Worm (Caenorhabditis elegans) whole organism, young adult: Measurements from ENCODE around the gene ldb-1.

Experiments used
- B0019.2 ChIP-seq: fragments of 200-800 bp; sonication (Bioruptor generic); conservative IDR thresholded peaks from 2 replicates; pipeline ENCODE4 v1.3.6; 2022; ENCODE audit warnings: missing genetic modification reagents, missing genetic modification characterization, missing compliant biosample characterization
- B0035.1 ChIP-seq: sonication (generic microtip); optimal IDR thresholded peaks from 2 replicates; lab custom pipeline; 2016; ENCODE audit warnings: missing genetic modification characterization, mild to moderate bottlenecking, missing compliant biosample characterization, missing genotype, missing genetic modification reagents
- B0336.3 ChIP-seq: fragments of 200-800 bp; sonication (Bioruptor generic); IDR thresholded peaks from 2 replicates; pipeline ENCODE4 v1.3.6; 2022; ENCODE audit warnings: missing genetic modification characterization, missing compliant biosample characterization
- C06A6.2 ChIP-seq: fragments of 200-800 bp; sonication (Bioruptor generic); conservative IDR thresholded peaks from 2 replicates; pipeline ENCODE4 v1.3.6; 2022; ENCODE audit warnings: missing genetic modification characterization, missing compliant biosample characterization
- C17E4.6 ChIP-seq: fragments of 200-800 bp; sonication (Bioruptor generic); IDR thresholded peaks from 2 replicates; pipeline ENCODE4 v1.3.6; 2022; ENCODE audit warnings: missing genetic modification reagents, missing genetic modification characterization, missing compliant biosample characterization
- F10E7.11 ChIP-seq: sonication (generic microtip); optimal IDR thresholded peaks from 2 replicates; lab custom pipeline; 2017; ENCODE audit warnings: mild to moderate bottlenecking, missing genetic modification characterization, moderate library complexity, missing compliant biosample characterization
- F23B12.7 ChIP-seq: sonication (generic microtip); optimal IDR thresholded peaks from 2 replicates; lab custom pipeline; 2017; ENCODE audit warnings: missing genetic modification characterization, mild to moderate bottlenecking, missing compliant biosample characterization, antibody characterized with exemption, moderate library complexity; ENCODE audit not compliant: insufficient read depth
- F33H1.4 ChIP-seq: fragments of 200-800 bp; sonication (Bioruptor generic); IDR thresholded peaks from 2 replicates; pipeline ENCODE4 v1.3.6; 2022; ENCODE audit warnings: missing genetic modification reagents, missing genetic modification characterization, missing compliant biosample characterization
- F37B4.10 ChIP-seq: fragments of 200-800 bp; sonication (Bioruptor generic); IDR thresholded peaks from 2 replicates; pipeline ENCODE4 v1.3.6; 2022; ENCODE audit warnings: missing genetic modification characterization, missing compliant biosample characterization
- F39B2.1 ChIP-seq: fragments of 200-800 bp; sonication (Bioruptor generic); IDR thresholded peaks from 2 replicates; pipeline ENCODE4 v1.3.6; 2022; ENCODE audit warnings: missing genetic modification reagents, missing genetic modification characterization, missing compliant biosample characterization
- F55B11.4 ChIP-seq: sonication (generic microtip); optimal IDR thresholded peaks from 2 replicates; lab custom pipeline; 2016; ENCODE audit warnings: missing compliant biosample characterization, missing genetic modification characterization, borderline replicate concordance; ENCODE audit not compliant: insufficient read depth
- F57C9.4 ChIP-seq: sonication (generic microtip); optimal IDR thresholded peaks from 2 replicates; lab custom pipeline; 2017; ENCODE audit warnings: mild to moderate bottlenecking, missing genetic modification characterization, missing compliant biosample characterization
- K11D2.4 ChIP-seq: fragments of 200-800 bp; sonication (Bioruptor generic); IDR thresholded peaks from 2 replicates; pipeline ENCODE4 v1.3.6; 2022; ENCODE audit warnings: missing genetic modification reagents, missing genetic modification characterization, missing compliant biosample characterization
- Y53F4B.3 ChIP-seq: fragments of 200-800 bp; sonication (Bioruptor generic); IDR thresholded peaks from 2 replicates; pipeline ENCODE4 v1.3.6; 2022; ENCODE audit warnings: missing genetic modification reagents, missing genetic modification characterization, missing compliant biosample characterization
- Y53G8AR.9 ChIP-seq: fragments of 200-800 bp; sonication (Bioruptor generic); conservative IDR thresholded peaks from 2 replicates; pipeline ENCODE4 v1.3.6; 2022; ENCODE audit warnings: missing genetic modification reagents, missing genetic modification characterization, missing compliant biosample characterization
- Y56A3A.18 ChIP-seq: fragments of 200-800 bp; sonication (Bioruptor generic); IDR thresholded peaks from 2 replicates; pipeline ENCODE4 v1.3.6; 2022; ENCODE audit warnings: missing genetic modification reagents, missing genetic modification characterization, missing compliant biosample characterization
- Y79H2A.3 ChIP-seq: fragments of 200-800 bp; sonication (Bioruptor generic); conservative IDR thresholded peaks from 2 replicates; pipeline ENCODE4 v1.3.6; 2022; ENCODE audit warnings: missing genetic modification reagents, missing genetic modification characterization, missing compliant biosample characterization
- attf-5 ChIP-seq: fragments of 200-800 bp; sonication (Bioruptor generic); optimal IDR thresholded peaks from 2 replicates; lab custom pipeline; 2018; ENCODE audit warnings: mild to moderate bottlenecking, missing genetic modification characterization, missing compliant biosample characterization
- attf-6 ChIP-seq: fragments of 200-800 bp; sonication (Bioruptor generic); IDR thresholded peaks from 2 replicates; pipeline ENCODE4 v1.3.6; 2022; ENCODE audit warnings: missing genetic modification reagents, missing genetic modification characterization, missing compliant biosample characterization
- bed-1 ChIP-seq: fragments of 200-800 bp; sonication (Bioruptor generic); IDR thresholded peaks from 2 replicates; pipeline ENCODE4 v1.3.6; 2022; ENCODE audit warnings: missing genetic modification reagents, missing genetic modification characterization, missing compliant biosample characterization
- cebp-2 ChIP-seq: fragments of 200-800 bp; sonication (Bioruptor generic); IDR thresholded peaks from 2 replicates; pipeline ENCODE4 v1.3.6; 2022; ENCODE audit warnings: missing genetic modification characterization, missing compliant biosample characterization
- ceh-58 ChIP-seq: fragments of 200-800 bp; sonication (Bioruptor generic); IDR thresholded peaks from 2 replicates; pipeline ENCODE4 v1.3.6; 2022; ENCODE audit warnings: missing genetic modification characterization, missing compliant biosample characterization
- ceh-91 ChIP-seq: fragments of 200-800 bp; sonication (Bioruptor generic); IDR thresholded peaks from 2 replicates; pipeline ENCODE4 v1.3.6; 2022; ENCODE audit warnings: missing genetic modification reagents, missing genetic modification characterization, missing compliant biosample characterization
- dox-1 ChIP-seq: fragments of 200-800 bp; sonication (Bioruptor generic); IDR thresholded peaks from 2 replicates; pipeline ENCODE4 v1.3.6; 2022; ENCODE audit warnings: missing genetic modification reagents, missing genetic modification characterization, missing compliant biosample characterization
- dpff-1 ChIP-seq: sonication (generic microtip); optimal IDR thresholded peaks from 2 replicates; lab custom pipeline; 2017; ENCODE audit warnings: mild to moderate bottlenecking, missing genetic modification characterization, missing compliant biosample characterization
- efl-1 ChIP-seq: fragments of 150-350 bp; optimal IDR thresholded peaks from 2 replicates; lab custom pipeline; 2014; ENCODE audit warnings: missing biosample characterization, missing genetic modification reagents, missing genetic modification characterization
- egl-44 ChIP-seq: fragments of 200-800 bp; sonication (Bioruptor generic); IDR thresholded peaks from 2 replicates; pipeline ENCODE4 v1.3.6; 2022; ENCODE audit warnings: missing genetic modification reagents, missing genetic modification characterization, missing compliant biosample characterization
- egrh-3 ChIP-seq: fragments of 200-800 bp; sonication (Bioruptor generic); IDR thresholded peaks from 2 replicates; pipeline ENCODE4 v1.3.6; 2022; ENCODE audit warnings: missing genetic modification reagents, missing genetic modification characterization, missing compliant biosample characterization
- hrde-1 ChIP-seq: sonication (generic microtip); optimal IDR thresholded peaks from 2 replicates; lab custom pipeline; 2016; ENCODE audit warnings: missing genetic modification characterization, mild to moderate bottlenecking, missing compliant biosample characterization, moderate library complexity, missing genotype, missing genetic modification reagents, borderline replicate concordance
- let-526 ChIP-seq: fragments of 200-800 bp; sonication (Bioruptor generic); IDR thresholded peaks from 2 replicates; pipeline ENCODE4 v1.3.6; 2022; ENCODE audit warnings: missing genetic modification reagents, missing genetic modification characterization, missing compliant biosample characterization
- lin-40 ChIP-seq: sonication (generic microtip); optimal IDR thresholded peaks from 2 replicates; lab custom pipeline; 2016; ENCODE audit warnings: missing genetic modification characterization, mild to moderate bottlenecking, missing compliant biosample characterization, missing genotype, missing genetic modification reagents
- madf-10 ChIP-seq: sonication (generic microtip); optimal IDR thresholded peaks from 2 replicates; lab custom pipeline; 2016; ENCODE audit warnings: mild to moderate bottlenecking, missing genetic modification characterization, missing compliant biosample characterization
- madf-6 ChIP-seq: fragments of 200-800 bp; sonication (Bioruptor generic); IDR thresholded peaks from 2 replicates; pipeline ENCODE4 v1.3.6; 2022; ENCODE audit warnings: missing genetic modification reagents, missing genetic modification characterization, missing compliant biosample characterization
- mel-28 ChIP-seq: sonication (generic microtip); optimal IDR thresholded peaks from 2 replicates; lab custom pipeline; 2016; ENCODE audit warnings: borderline replicate concordance, mild to moderate bottlenecking, missing genetic modification characterization, missing compliant biosample characterization
- mxl-1 ChIP-seq: sonication (generic microtip); optimal IDR thresholded peaks from 2 replicates; lab custom pipeline; 2016; ENCODE audit warnings: missing genetic modification characterization, missing compliant biosample characterization
- nfya-2 ChIP-seq: fragments of 200-800 bp; sonication (Bioruptor generic); IDR thresholded peaks from 2 replicates; pipeline ENCODE4 v1.3.6; 2022; ENCODE audit warnings: missing genetic modification reagents, missing genetic modification characterization, missing compliant biosample characterization
- nhr-80 ChIP-seq: sonication (generic microtip); optimal IDR thresholded peaks from 2 replicates; lab custom pipeline; 2016; ENCODE audit warnings: missing genetic modification characterization, missing compliant biosample characterization
- pbrm-1 ChIP-seq: fragments of 200-800 bp; sonication (Bioruptor generic); IDR thresholded peaks from 2 replicates; pipeline ENCODE4 v1.3.6; 2022; ENCODE audit warnings: missing genetic modification reagents, missing genetic modification characterization, missing compliant biosample characterization
- tbp1 ChIP-seq: fragments of 200-800 bp; sonication (Bioruptor generic); optimal IDR thresholded peaks from 2 replicates; lab custom pipeline; 2018; ENCODE audit warnings: mild to moderate bottlenecking, missing genetic modification characterization, missing compliant biosample characterization
- xnd-1 ChIP-seq: sonication (generic microtip); optimal IDR thresholded peaks from 2 replicates; lab custom pipeline; 2016; ENCODE audit warnings: missing genotype, missing genetic modification reagents, missing genetic modification characterization, missing compliant biosample characterization
- ztf-22 ChIP-seq: fragments of 200-800 bp; sonication (Bioruptor generic); optimal IDR thresholded peaks from 2 replicates; lab custom pipeline; 2018; ENCODE audit warnings: mild to moderate bottlenecking, missing genetic modification characterization, moderate library complexity, missing compliant biosample characterization
- ztf-26 ChIP-seq: sonication (generic microtip); optimal IDR thresholded peaks from 2 replicates; lab custom pipeline; 2017; ENCODE audit warnings: missing genetic modification characterization, missing compliant biosample characterization
- ztf-3 ChIP-seq: fragments of 200-800 bp; sonication (Bioruptor generic); optimal IDR thresholded peaks from 2 replicates; lab custom pipeline; 2018; ENCODE audit warnings: mild to moderate bottlenecking, missing genetic modification characterization, missing compliant biosample characterization
- ztf-6 ChIP-seq: fragments of 200-800 bp; sonication (Bioruptor generic); IDR thresholded peaks from 2 replicates; pipeline ENCODE4 v1.3.6; 2022; ENCODE audit warnings: missing genetic modification reagents, missing genetic modification characterization, missing compliant biosample characterization

The ldb-1 gene

DNA sequence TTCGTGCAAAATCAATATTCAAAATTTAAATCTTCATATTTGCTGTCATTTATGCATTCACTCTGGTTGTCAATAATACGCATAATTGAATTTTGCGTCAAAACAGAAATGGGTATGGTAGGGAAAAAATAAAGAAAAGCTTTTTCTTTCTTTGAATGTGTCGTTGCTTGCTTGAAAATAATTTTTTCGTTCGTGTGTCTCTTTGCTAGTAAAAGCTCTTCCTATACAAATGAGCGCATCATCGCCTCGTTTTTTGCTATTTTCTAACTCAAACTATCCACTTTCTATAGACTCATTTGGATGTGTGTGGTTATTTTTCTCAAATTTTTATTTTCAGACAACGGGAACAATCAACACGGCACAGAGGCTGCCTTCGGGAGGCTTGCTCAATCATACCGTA is at the start of gene ldb-1:
TSS of gene ldb-1 (plus strand) at position 301 of the 400 bp plus-strand sequence.
- TF ChIP-seq madf-6 (no peak), Y56A3A.18 (GFP tag; lab: Robert Waterston, UW) (no peak), egl-44 (GFP tag; lab: Robert Waterston, UW) (no peak), let-526 (GFP tag; lab: Robert Waterston, UW) (no peak), F57C9.4 (tag; lab: Kevin White, UChicago) (no peak), pbrm-1 (no peak), cebp-2 (GFP tag; lab: Robert Waterston, UW) (no peak), dpff-1 (tag; lab: Kevin White, UChicago) (no peak), Y79H2A.3 (GFP tag; lab: Robert Waterston, UW) (no peak), lin-40 (no peak)

DNA sequence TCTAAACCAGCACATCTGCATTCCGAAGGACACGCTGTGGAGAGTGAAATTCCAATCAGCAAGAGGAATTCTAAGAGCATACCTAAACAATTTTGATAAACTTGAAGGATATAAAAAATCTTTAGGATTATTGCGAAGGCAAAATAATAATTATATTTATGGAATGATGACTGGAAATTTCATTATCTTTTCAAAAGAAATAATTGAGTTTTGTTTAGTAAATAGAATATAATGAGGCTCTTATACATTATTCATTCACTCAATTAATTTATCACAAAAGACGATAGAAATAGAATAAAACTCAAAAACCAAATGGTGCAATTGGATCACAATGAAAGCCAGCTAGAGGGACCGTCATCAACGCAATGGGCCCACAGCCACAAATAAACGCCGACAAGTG is 49.5 kb upstream of the ldb-1 start, which contains the start of gene pxn-2:
TSS of gene pxn-2 (minus strand) at position 101 of the 400 bp plus-strand sequence.
- TF ChIP-seq attf-5 (no peak), Y53F4B.3 (GFP tag; lab: Robert Waterston, UW) (no peak), hrde-1 (tag; lab: Kevin White, UChicago) (no peak), C06A6.2 (GFP tag; lab: Robert Waterston, UW) (no peak), B0035.1 (tag; lab: Kevin White, UChicago) (no peak), ztf-26 (no peak), ceh-58 (GFP tag; lab: Robert Waterston, UW) (no peak)

DNA sequence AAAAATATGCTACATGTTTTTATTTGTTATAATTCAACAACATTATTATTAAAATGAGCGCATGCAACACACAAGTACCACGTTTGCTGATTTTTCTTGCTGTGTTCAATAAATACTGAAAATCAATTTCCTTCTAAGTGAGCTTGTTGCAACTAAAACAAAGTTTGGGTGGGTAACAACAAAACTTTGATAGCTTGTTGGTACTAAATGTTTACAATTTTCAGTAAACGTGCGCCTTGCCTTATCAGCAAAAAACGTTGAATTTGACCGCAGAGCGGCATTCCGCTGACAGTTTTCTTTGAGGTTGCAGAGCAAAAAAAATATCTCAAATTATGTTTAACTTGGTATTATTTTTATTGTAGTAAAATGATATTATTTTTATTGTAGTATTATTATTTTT is 47.3 kb upstream of the ldb-1 start:
- no peak for TF ChIP-seq mel-28 (tag; lab: Kevin White, UChicago)
- peak; percentile 10 for TF ChIP-seq nhr-80 (tag; lab: Kevin White, UChicago)
- no peak for TF ChIP-seq F39B2.1 (GFP tag; lab: Robert Waterston, UW)
- no peak for TF ChIP-seq bed-1 (GFP tag; lab: Robert Waterston, UW)

DNA sequence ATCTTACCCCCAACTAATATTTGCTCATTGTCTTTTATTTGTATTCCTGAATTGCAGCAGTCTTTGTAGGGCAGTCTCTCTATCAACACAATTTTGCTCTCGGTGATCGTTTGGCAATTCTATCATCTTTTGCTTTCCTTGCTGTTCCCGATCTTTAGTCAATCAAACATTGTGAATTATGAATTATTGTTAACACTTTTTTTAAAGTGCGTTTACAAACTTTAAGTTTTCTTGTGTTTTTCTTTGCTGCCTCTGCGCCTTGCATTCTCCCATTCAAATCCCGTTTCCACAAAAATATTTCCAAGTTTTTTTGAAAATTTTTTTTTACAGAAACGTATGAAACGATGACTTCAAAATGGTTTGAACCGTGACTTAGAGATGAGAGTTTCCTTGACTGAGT is 46.7 kb upstream of the ldb-1 start, which contains the start of gene ver-4:
TSS of gene ver-4 (plus strand) at position 301 of the 400 bp plus-strand sequence.
- TF ChIP-seq nhr-80 (tag; lab: Kevin White, UChicago) = no peak
- no peak for TF ChIP-seq dox-1 (GFP tag; lab: Robert Waterston, UW)
- TF ChIP-seq nfya-2 (GFP tag; lab: Robert Waterston, UW) = no peak
- TF ChIP-seq F33H1.4 (GFP tag; lab: Robert Waterston, UW) = no peak
- TF ChIP-seq xnd-1 (tag; lab: Kevin White, UChicago) = no peak
- TF ChIP-seq tbp1 (GFP tag; lab: Kevin White, UChicago) = no peak
- TF ChIP-seq madf-10 = no peak
- no peak for TF ChIP-seq F37B4.10 (GFP tag; lab: Robert Waterston, UW)
- no peak for TF ChIP-seq F23B12.7 (tag; lab: Kevin White, UChicago)
- no peak for TF ChIP-seq B0019.2 (GFP tag; lab: Robert Waterston, UW)
- TF ChIP-seq efl-1 = no peak
- TF ChIP-seq, all 124 proteins: peak for 0

DNA sequence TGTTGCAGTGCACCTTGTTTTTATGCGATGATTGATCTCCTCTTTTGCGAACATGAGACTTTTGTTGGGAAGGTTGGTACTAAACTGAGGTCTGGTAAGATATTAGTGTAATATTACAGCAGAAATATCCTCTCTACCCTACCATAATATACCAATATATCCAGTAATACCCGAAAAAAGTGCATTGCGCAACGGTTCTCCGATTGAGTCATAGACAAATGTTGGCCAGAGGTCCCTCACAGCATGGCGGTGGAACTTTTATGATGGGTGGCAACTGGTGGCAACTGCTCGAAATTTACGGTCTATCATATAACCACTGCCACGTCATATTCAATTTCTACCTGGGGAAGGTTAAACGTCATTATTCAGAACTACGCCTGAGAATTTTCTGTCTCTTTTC is 39.4 kb upstream of the ldb-1 start:
- no peak for TF ChIP-seq K11D2.4 (GFP tag; lab: Robert Waterston, UW)
- no peak for TF ChIP-seq dox-1 (GFP tag; lab: Robert Waterston, UW)
- TF ChIP-seq Y53G8AR.9 (GFP tag; lab: Robert Waterston, UW) = no peak
- no peak for TF ChIP-seq attf-6 (GFP tag; lab: Robert Waterston, UW)
- TF ChIP-seq C17E4.6 (GFP tag; lab: Robert Waterston, UW) = no peak
- TF ChIP-seq B0336.3 (GFP tag; lab: Robert Waterston, UW) = no peak
- no peak for TF ChIP-seq ztf-22 (GFP tag; lab: Kevin White, UChicago)
- no peak for TF ChIP-seq ztf-6 (GFP tag; lab: Robert Waterston, UW)
- no peak for TF ChIP-seq F10E7.11
- no peak for TF ChIP-seq bed-1 (GFP tag; lab: Robert Waterston, UW)
- no peak for TF ChIP-seq mxl-1 (tag; lab: Kevin White, UChicago)
- no peak for TF ChIP-seq ztf-3 (GFP tag; lab: Kevin White, UChicago)
- no peak for TF ChIP-seq F33H1.4 (GFP tag; lab: Robert Waterston, UW)
- TF ChIP-seq B0019.2 (GFP tag; lab: Robert Waterston, UW) = no peak
- TF ChIP-seq F55B11.4 (tag; lab: Kevin White, UChicago) = no peak
- TF ChIP-seq egrh-3 (GFP tag; lab: Robert Waterston, UW) = no peak
- no peak for TF ChIP-seq ceh-91 (GFP tag; lab: Robert Waterston, UW)
